Fruit fly (Drosophila melanogaster): ENCODE results near the gene sov.

dm6 chrX:6739936-6740668 is 16.0 kb upstream of the sov start, which contains the start of gene CG3168:
- TF ChIP-seq CG6792 (GFP tag; optimal IDR thresholded peaks at IDR 0.05) (no peak), Blimp-1 (GFP tag; optimal IDR thresholded peaks at IDR 0.05) (no peak), fd85E (GFP tag; optimal IDR thresholded peaks at IDR 0.05) (no peak), CG4318 (GFP tag; optimal IDR thresholded peaks at IDR 0.05) (no peak), achi (GFP tag; optimal IDR thresholded peaks at IDR 0.05) (no peak), CG3032 (tag; optimal IDR thresholded peaks at IDR 0.05) (no peak), salr (GFP tag; optimal IDR thresholded peaks at IDR 0.05) (no peak), Eip78C (GFP tag) (no peak), acj6 (GFP tag; optimal IDR thresholded peaks at IDR 0.05) (no peak), CG8119 (GFP tag; IDR thresholded peaks at IDR 0.05) (no peak), CG32006 (GFP tag; optimal IDR thresholded peaks at IDR 0.05) (no peak), Gug (GFP tag; IDR thresholded peaks at IDR 0.05) (no peak), vri (GFP tag; optimal IDR thresholded peaks at IDR 0.05) (no peak)

All from whole organism, prepupa.